Worm (Caenorhabditis elegans) whole organism, L2 larva: ENCODE data around the gene dgtr-1.

Experiments
- ama-1 ChIP-seq: fragments of 150-350 bp; optimal IDR thresholded peaks from 2 replicates; lab custom pipeline; 2018; ENCODE audit warnings: inconsistent platforms
- ceh-82 ChIP-seq: fragments of 150-350 bp; optimal IDR thresholded peaks from 2 replicates; lab custom pipeline; 2014; ENCODE audit warnings: missing biosample characterization, missing genetic modification characterization
- nhr-77 ChIP-seq: fragments of 150-350 bp; optimal IDR thresholded peaks from 2 replicates; lab custom pipeline; 2014; ENCODE audit warnings: missing biosample characterization, missing genetic modification characterization
- peb-1 ChIP-seq: fragments of 150-350 bp; optimal IDR thresholded peaks from 2 replicates; lab custom pipeline; 2014; ENCODE audit warnings: missing biosample characterization, missing genetic modification characterization
- unc-39 ChIP-seq: fragments of 150-350 bp; optimal IDR thresholded peaks from 2 replicates; lab custom pipeline; 2014; ENCODE audit warnings: missing biosample characterization, missing genetic modification characterization
- ztf-11 ChIP-seq: sonication (generic microtip); optimal IDR thresholded peaks from 2 replicates; lab custom pipeline; 2017; ENCODE audit warnings: missing biosample characterization, missing genetic modification characterization

ce11 chrV:6450129-6451011 is 46.5 kb upstream of the dgtr-1 start, which contains the start of gene acl-8:
- TF ChIP-seq peb-1 (tag; lab: Kevin White, UChicago) (no peak), ztf-11 (tag; lab: Kevin White, UChicago) (no peak), nhr-77 (tag; lab: Kevin White, UChicago) (no peak), ama-1 (lab: Kevin White, UChicago) (no peak), ceh-82 (tag; lab: Kevin White, UChicago) (no peak), unc-39 (tag; lab: Kevin White, UChicago) (no peak)
